Fruit fly (Drosophila melanogaster): Measurements from ENCODE around the gene knk.

Gene knk

DNA sequence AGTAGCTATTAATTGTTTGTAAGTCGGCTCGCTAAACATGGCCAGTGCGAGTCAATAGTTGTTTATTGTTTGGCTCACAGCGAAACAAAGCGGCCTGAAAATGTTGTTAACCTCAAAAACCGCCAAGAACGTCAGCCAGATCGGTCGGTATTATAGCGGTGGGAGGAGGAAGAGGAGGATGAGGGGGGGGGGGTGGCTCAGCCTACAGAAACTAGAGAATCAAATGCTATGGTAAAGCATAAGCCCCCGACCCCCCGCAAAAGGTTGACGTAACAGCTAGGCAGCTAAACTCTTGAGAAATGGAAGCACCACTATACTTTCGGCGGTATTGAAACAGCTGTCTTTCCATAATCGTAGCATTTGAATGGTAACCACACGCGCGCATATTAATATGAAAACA lies 13.4 kb upstream of the knk start:
- no peak for TF ChIP-seq CG8159 (tag; optimal IDR thresholded peaks at IDR 0.05)
- no peak for TF ChIP-seq gl (tag; optimal IDR thresholded peaks at IDR 0.05)
- TF ChIP-seq EcR (GFP tag; optimal IDR thresholded peaks at IDR 0.05) = no peak
- TF ChIP-seq CG4496 (GFP tag; IDR thresholded peaks at IDR 0.05) = no peak

dm6 chr3R:10137801-10138200 lies 12.3 kb upstream of the knk start:
- no peak for TF ChIP-seq CG15710 (tag; optimal IDR thresholded peaks at IDR 0.05)
- no peak for TF ChIP-seq CG8159 (tag; optimal IDR thresholded peaks at IDR 0.05)
- no peak for TF ChIP-seq Snoo (tag; optimal IDR thresholded peaks at IDR 0.05)
- TF ChIP-seq CG12605 (GFP tag; IDR thresholded peaks at IDR 0.05) = no peak
- TF ChIP-seq CG13204 (GFP tag; optimal IDR thresholded peaks at IDR 0.05) = no peak
- no peak for TF ChIP-seq EcR (GFP tag; optimal IDR thresholded peaks at IDR 0.05)
- no peak for TF ChIP-seq Pif1A (GFP tag; optimal IDR thresholded peaks at IDR 0.05)
- no peak for TF ChIP-seq CG32121 (GFP tag; IDR thresholded peaks at IDR 0.05)
- no peak for TF ChIP-seq CG4496 (GFP tag; IDR thresholded peaks at IDR 0.05)
- TF ChIP-seq CG17806 (tag; optimal IDR thresholded peaks at IDR 0.05) = no peak
- TF ChIP-seq CG34367 (tag; optimal IDR thresholded peaks at IDR 0.05) = no peak
- no peak for TF ChIP-seq CG14655 (GFP tag; optimal IDR thresholded peaks at IDR 0.05)
- TF ChIP-seq fd96Ca (GFP tag; IDR thresholded peaks at IDR 0.05) = no peak
- no peak for TF ChIP-seq Ets98B (GFP tag; IDR thresholded peaks at IDR 0.05)

dm6 chr3R:10135011-10135410 lies 9.5 kb upstream of the knk start:
- TF ChIP-seq CG4496 (GFP tag; IDR thresholded peaks at IDR 0.05) (0 out of 3 replicates have a peak, but pooled peaks have one; percentile 13), CG12605 (GFP tag; IDR thresholded peaks at IDR 0.05) (no peak)

DNA sequence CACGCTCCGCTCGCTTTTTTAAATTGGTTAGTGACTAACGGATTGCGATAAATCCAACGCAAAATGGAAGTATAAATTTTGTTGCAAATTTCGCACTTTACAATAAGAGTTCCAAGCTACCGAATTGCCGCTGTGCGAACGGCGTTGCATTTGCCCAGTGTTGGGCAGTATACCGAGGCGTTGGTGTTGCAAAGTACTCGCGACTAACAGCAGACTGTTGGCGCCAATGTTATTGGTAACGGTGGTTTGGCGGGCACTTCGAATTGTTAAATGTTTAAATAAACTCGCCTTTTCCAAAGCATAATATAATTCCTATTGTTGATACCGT lies 8.8 kb upstream of the knk start:
- peak; percentile 24; the same call in 1 of the 2 replicates for TF ChIP-seq Ets98B (GFP tag; IDR thresholded peaks at IDR 0.05)
- peak; percentile 10 for TF ChIP-seq CG8159 (tag; optimal IDR thresholded peaks at IDR 0.05)
- no peak for TF ChIP-seq CG17806 (tag; optimal IDR thresholded peaks at IDR 0.05)
- no peak for TF ChIP-seq CG8301 (tag; optimal IDR thresholded peaks at IDR 0.05)
- TF ChIP-seq fd96Ca (GFP tag; IDR thresholded peaks at IDR 0.05) = no peak
- TF ChIP-seq rn (GFP tag; IDR thresholded peaks at IDR 0.05) = no peak
- TF ChIP-seq CG14655 (GFP tag; optimal IDR thresholded peaks at IDR 0.05) = no peak
- no peak for TF ChIP-seq CG10348 (GFP tag; IDR thresholded peaks at IDR 0.05)
- TF ChIP-seq Snoo (tag; optimal IDR thresholded peaks at IDR 0.05) = peak; percentile 43
- no peak for TF ChIP-seq Pif1A (GFP tag; optimal IDR thresholded peaks at IDR 0.05)
- TF ChIP-seq gl (tag; optimal IDR thresholded peaks at IDR 0.05) = no peak
- TF ChIP-seq CG15710 (tag; optimal IDR thresholded peaks at IDR 0.05) = no peak
- TF ChIP-seq CG9948 (tag; optimal IDR thresholded peaks at IDR 0.05) = peak; percentile 49
- TF ChIP-seq CG34367 (tag; optimal IDR thresholded peaks at IDR 0.05) = no peak
- TF ChIP-seq D1 (tag; optimal IDR thresholded peaks at IDR 0.05) = no peak
- no peak for TF ChIP-seq CG12605 (GFP tag; IDR thresholded peaks at IDR 0.05)
- no peak for TF ChIP-seq EcR (GFP tag; optimal IDR thresholded peaks at IDR 0.05)
- no peak for TF ChIP-seq CG13204 (GFP tag; optimal IDR thresholded peaks at IDR 0.05)
- TF ChIP-seq CG32121 (GFP tag; IDR thresholded peaks at IDR 0.05) = no peak
- no peak for TF ChIP-seq CG4496 (GFP tag; IDR thresholded peaks at IDR 0.05)
- no peak for TF ChIP-seq Pif1B (GFP tag; optimal IDR thresholded peaks at IDR 0.05)

DNA sequence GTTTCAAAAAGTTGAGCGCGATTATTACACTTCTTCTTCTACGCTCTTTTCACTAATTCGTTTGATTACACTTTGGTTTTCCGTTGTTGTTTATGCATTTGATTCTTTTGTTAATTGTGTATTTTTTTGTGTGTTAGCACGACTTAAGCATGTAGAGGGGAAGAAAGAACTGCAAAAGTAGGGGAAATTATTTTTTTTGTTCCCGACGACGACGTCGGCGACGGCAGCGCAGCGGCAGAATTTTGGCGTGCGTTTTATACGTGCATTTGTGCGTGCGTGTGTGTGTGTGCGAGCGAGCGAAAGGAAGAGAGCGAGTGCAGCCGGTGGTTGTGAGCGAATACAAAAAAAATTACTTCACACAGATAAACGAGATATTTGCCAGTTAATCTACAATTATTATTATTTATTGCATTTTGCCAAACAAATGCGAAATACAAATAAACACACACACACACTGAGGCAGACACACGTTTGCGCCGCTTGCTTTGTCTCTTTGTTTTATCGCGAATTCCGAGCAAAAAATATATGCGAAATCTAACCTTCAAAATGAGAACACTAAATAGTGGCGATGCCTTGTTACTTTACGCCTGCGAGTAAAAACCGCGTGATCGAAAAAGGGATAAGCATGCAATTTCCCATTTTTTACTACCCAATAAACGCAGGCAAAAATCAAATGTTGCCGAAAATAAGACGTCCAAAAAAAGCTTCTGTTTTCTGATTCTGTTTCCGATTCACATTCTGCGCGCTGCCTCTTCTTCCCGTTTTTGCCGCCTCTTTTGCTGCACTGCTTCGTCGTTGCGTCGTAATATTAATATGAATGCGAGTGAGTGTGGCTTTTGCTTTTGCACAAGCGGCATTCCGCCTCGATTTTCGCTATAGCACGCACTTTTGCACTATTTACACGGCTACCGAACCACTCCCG lies 8.2 kb upstream of the knk start:
- TF ChIP-seq Pif1B (GFP tag; optimal IDR thresholded peaks at IDR 0.05) (no peak), CG9948 (tag; optimal IDR thresholded peaks at IDR 0.05) (no peak), CG4496 (GFP tag; IDR thresholded peaks at IDR 0.05) (peak; percentile 15; the same call in 1 of the 3 replicates), rn (GFP tag; IDR thresholded peaks at IDR 0.05) (no peak), EcR (GFP tag; optimal IDR thresholded peaks at IDR 0.05) (peak; percentile 12), CG8301 (tag; optimal IDR thresholded peaks at IDR 0.05) (no peak), fd96Ca (GFP tag; IDR thresholded peaks at IDR 0.05) (no peak), CG15710 (tag; optimal IDR thresholded peaks at IDR 0.05) (no peak)

DNA sequence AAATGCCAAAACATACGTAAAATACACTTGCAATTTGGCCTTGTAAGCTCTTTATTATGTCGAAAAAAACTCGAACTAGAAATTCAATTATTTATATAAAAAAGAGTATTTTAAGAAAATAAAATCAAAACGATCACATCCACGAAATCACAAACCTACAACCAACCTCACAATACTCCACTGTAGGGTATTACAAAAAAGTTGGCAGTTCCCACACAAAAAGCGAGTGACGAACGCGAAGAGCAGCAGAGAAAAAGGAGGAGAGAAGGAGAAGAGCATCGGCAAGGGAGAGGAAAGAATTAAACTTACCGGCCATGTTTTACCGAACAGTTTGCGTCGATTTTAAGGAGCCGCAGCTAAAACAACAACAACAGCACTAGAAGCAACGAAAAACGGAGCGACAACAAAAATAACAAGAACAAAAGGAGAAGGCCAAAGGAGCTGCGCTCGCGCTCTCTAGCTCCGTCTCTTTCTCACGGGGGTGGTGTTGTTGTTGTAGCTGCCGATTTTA lies 7.5 kb upstream of the knk start:
- TF ChIP-seq Pif1A (GFP tag; optimal IDR thresholded peaks at IDR 0.05) (peak; percentile 12), fd96Ca (GFP tag; IDR thresholded peaks at IDR 0.05) (no peak), Pif1B (GFP tag; optimal IDR thresholded peaks at IDR 0.05) (peak; percentile 1), CG8301 (tag; optimal IDR thresholded peaks at IDR 0.05) (peak; percentile 15), EcR (GFP tag; optimal IDR thresholded peaks at IDR 0.05) (peak; percentile 31), CG9948 (tag; optimal IDR thresholded peaks at IDR 0.05) (peak; percentile 11), CG13204 (GFP tag; optimal IDR thresholded peaks at IDR 0.05) (peak; percentile 76), CG8159 (tag; optimal IDR thresholded peaks at IDR 0.05) (peak; percentile 5), CG17806 (tag; optimal IDR thresholded peaks at IDR 0.05) (peak; percentile 20), CG12605 (GFP tag; IDR thresholded peaks at IDR 0.05) (no peak), CG10348 (GFP tag; IDR thresholded peaks at IDR 0.05) (no peak), CG32121 (GFP tag; IDR thresholded peaks at IDR 0.05) (no peak), rn (GFP tag; IDR thresholded peaks at IDR 0.05) (no peak), CG34367 (tag; optimal IDR thresholded peaks at IDR 0.05) (no peak), Ets98B (GFP tag; IDR thresholded peaks at IDR 0.05) (no peak), D1 (tag; optimal IDR thresholded peaks at IDR 0.05) (no peak), Snoo (tag; optimal IDR thresholded peaks at IDR 0.05) (peak; percentile 8), gl (tag; optimal IDR thresholded peaks at IDR 0.05) (no peak), CG15710 (tag; optimal IDR thresholded peaks at IDR 0.05) (no peak), CG14655 (GFP tag; optimal IDR thresholded peaks at IDR 0.05) (peak; percentile 21), CG4496 (GFP tag; IDR thresholded peaks at IDR 0.05) (no peak)

Data from whole organism, pupa.